Worm (Caenorhabditis elegans) whole organism, young adult: ENCODE measurements around the gene ceh-88.

ENCODE experiments used
- B0035.1 ChIP-seq: sonication (generic microtip); optimal IDR thresholded peaks from 2 replicates; lab custom pipeline; 2016; ENCODE audit warnings: missing genetic modification characterization, mild to moderate bottlenecking, missing compliant biosample characterization, missing genotype, missing genetic modification reagents
- C06A6.2 ChIP-seq: fragments of 200-800 bp; sonication (Bioruptor generic); conservative IDR thresholded peaks from 2 replicates; pipeline ENCODE4 v1.3.6; 2022; ENCODE audit warnings: missing genetic modification characterization, missing compliant biosample characterization
- C17E4.6 ChIP-seq: fragments of 200-800 bp; sonication (Bioruptor generic); IDR thresholded peaks from 2 replicates; pipeline ENCODE4 v1.3.6; 2022; ENCODE audit warnings: missing genetic modification reagents, missing genetic modification characterization, missing compliant biosample characterization
- F23B12.7 ChIP-seq: sonication (generic microtip); optimal IDR thresholded peaks from 2 replicates; lab custom pipeline; 2017; ENCODE audit warnings: missing genetic modification characterization, mild to moderate bottlenecking, missing compliant biosample characterization, antibody characterized with exemption, moderate library complexity; ENCODE audit not compliant: insufficient read depth
- F33H1.4 ChIP-seq: fragments of 200-800 bp; sonication (Bioruptor generic); IDR thresholded peaks from 2 replicates; pipeline ENCODE4 v1.3.6; 2022; ENCODE audit warnings: missing genetic modification reagents, missing genetic modification characterization, missing compliant biosample characterization
- F55B11.4 ChIP-seq: sonication (generic microtip); optimal IDR thresholded peaks from 2 replicates; lab custom pipeline; 2016; ENCODE audit warnings: missing compliant biosample characterization, missing genetic modification characterization, borderline replicate concordance; ENCODE audit not compliant: insufficient read depth
- T07F8.4 ChIP-seq: sonication (generic microtip); optimal IDR thresholded peaks from 2 replicates; lab custom pipeline; 2016; ENCODE audit warnings: mild to moderate bottlenecking, missing genetic modification characterization, moderate library complexity, missing compliant biosample characterization
- Y53F4B.3 ChIP-seq: fragments of 200-800 bp; sonication (Bioruptor generic); IDR thresholded peaks from 2 replicates; pipeline ENCODE4 v1.3.6; 2022; ENCODE audit warnings: missing genetic modification reagents, missing genetic modification characterization, missing compliant biosample characterization
- Y53G8AR.9 ChIP-seq: fragments of 200-800 bp; sonication (Bioruptor generic); conservative IDR thresholded peaks from 2 replicates; pipeline ENCODE4 v1.3.6; 2022; ENCODE audit warnings: missing genetic modification reagents, missing genetic modification characterization, missing compliant biosample characterization
- Y79H2A.3 ChIP-seq: fragments of 200-800 bp; sonication (Bioruptor generic); conservative IDR thresholded peaks from 2 replicates; pipeline ENCODE4 v1.3.6; 2022; ENCODE audit warnings: missing genetic modification reagents, missing genetic modification characterization, missing compliant biosample characterization
- Y95B8A.8 ChIP-seq: fragments of 200-800 bp; sonication (Bioruptor generic); IDR thresholded peaks from 2 replicates; pipeline ENCODE4 v1.3.6; 2022; ENCODE audit warnings: missing genetic modification reagents, missing genetic modification characterization, missing compliant biosample characterization
- ZK185.1 ChIP-seq: sonication (generic microtip); optimal IDR thresholded peaks from 2 replicates; lab custom pipeline; 2016; ENCODE audit warnings: mild to moderate bottlenecking, missing genetic modification characterization, missing compliant biosample characterization; ENCODE audit not compliant: poor library complexity, severe bottlenecking
- aptf-3 ChIP-seq: fragments of 200-800 bp; sonication (Bioruptor generic); IDR thresholded peaks from 2 replicates; pipeline ENCODE4 v1.3.6; 2022; ENCODE audit warnings: missing genetic modification characterization, missing compliant biosample characterization
- athp-1 ChIP-seq: sonication (generic microtip); optimal IDR thresholded peaks from 2 replicates; lab custom pipeline; 2017; ENCODE audit warnings: mild to moderate bottlenecking, missing genetic modification characterization, missing compliant biosample characterization
- attf-3 ChIP-seq: fragments of 200-800 bp; sonication (Bioruptor generic); conservative IDR thresholded peaks from 2 replicates; pipeline ENCODE4 v1.3.6; 2022; ENCODE audit warnings: missing genetic modification reagents, missing genetic modification characterization, missing compliant biosample characterization
- attf-5 ChIP-seq: fragments of 200-800 bp; sonication (Bioruptor generic); optimal IDR thresholded peaks from 2 replicates; lab custom pipeline; 2018; ENCODE audit warnings: mild to moderate bottlenecking, missing genetic modification characterization, missing compliant biosample characterization
- ceh-79 ChIP-seq: sonication (generic microtip); optimal IDR thresholded peaks from 2 replicates; lab custom pipeline; 2017; ENCODE audit warnings: mild to moderate bottlenecking, missing genetic modification characterization, missing compliant biosample characterization
- ceh-91 ChIP-seq: fragments of 200-800 bp; sonication (Bioruptor generic); IDR thresholded peaks from 2 replicates; pipeline ENCODE4 v1.3.6; 2022; ENCODE audit warnings: missing genetic modification reagents, missing genetic modification characterization, missing compliant biosample characterization
- egrh-3 ChIP-seq: fragments of 200-800 bp; sonication (Bioruptor generic); IDR thresholded peaks from 2 replicates; pipeline ENCODE4 v1.3.6; 2022; ENCODE audit warnings: missing genetic modification reagents, missing genetic modification characterization, missing compliant biosample characterization
- ets-4 ChIP-seq: fragments of 200-800 bp; sonication (Bioruptor generic); optimal IDR thresholded peaks from 2 replicates; lab custom pipeline; 2018; ENCODE audit warnings: mild to moderate bottlenecking, missing genetic modification characterization, missing compliant biosample characterization
- fkh-3 ChIP-seq: sonication (generic microtip); optimal IDR thresholded peaks from 2 replicates; lab custom pipeline; 2016; ENCODE audit warnings: mild to moderate bottlenecking, missing genetic modification characterization, missing compliant biosample characterization
- him-1 ChIP-seq: sonication (generic microtip); optimal IDR thresholded peaks from 2 replicates; lab custom pipeline; 2016; ENCODE audit warnings: missing genotype, missing genetic modification reagents, missing genetic modification characterization, missing compliant biosample characterization
- hmg-1.2 ChIP-seq: fragments of 200-800 bp; sonication (Bioruptor generic); IDR thresholded peaks from 2 replicates; pipeline ENCODE4 v1.3.6; 2022; ENCODE audit warnings: missing genetic modification reagents, missing genetic modification characterization, missing compliant biosample characterization
- lag-1 ChIP-seq: fragments of 200-800 bp; sonication (Bioruptor generic); IDR thresholded peaks from 2 replicates; pipeline ENCODE4 v1.3.6; 2022; ENCODE audit warnings: missing genetic modification reagents, missing genetic modification characterization, missing compliant biosample characterization
- let-526 ChIP-seq: fragments of 200-800 bp; sonication (Bioruptor generic); IDR thresholded peaks from 2 replicates; pipeline ENCODE4 v1.3.6; 2022; ENCODE audit warnings: missing genetic modification reagents, missing genetic modification characterization, missing compliant biosample characterization
- lir-1 ChIP-seq: fragments of 200-800 bp; sonication (Bioruptor generic); conservative IDR thresholded peaks from 2 replicates; pipeline ENCODE4 v1.3.6; 2022; ENCODE audit warnings: missing genetic modification reagents, missing genetic modification characterization, missing compliant biosample characterization
- lsl-1 ChIP-seq: fragments of 200-800 bp; sonication (Bioruptor generic); optimal IDR thresholded peaks from 2 replicates; lab custom pipeline; 2018; ENCODE audit warnings: mild to moderate bottlenecking, missing genetic modification characterization, moderate library complexity, missing compliant biosample characterization
- madf-6 ChIP-seq: fragments of 200-800 bp; sonication (Bioruptor generic); IDR thresholded peaks from 2 replicates; pipeline ENCODE4 v1.3.6; 2022; ENCODE audit warnings: missing genetic modification reagents, missing genetic modification characterization, missing compliant biosample characterization
- madf-8 ChIP-seq: fragments of 200-800 bp; sonication (Bioruptor generic); conservative IDR thresholded peaks from 2 replicates; pipeline ENCODE4 v1.3.6; 2022; ENCODE audit warnings: missing genetic modification reagents, missing genetic modification characterization, missing compliant biosample characterization
- mes-4 ChIP-seq: sonication (generic microtip); optimal IDR thresholded peaks from 2 replicates; lab custom pipeline; 2016; ENCODE audit warnings: missing genotype, missing genetic modification characterization, missing compliant biosample characterization
- mxl-1 ChIP-seq: sonication (generic microtip); optimal IDR thresholded peaks from 2 replicates; lab custom pipeline; 2016; ENCODE audit warnings: missing genetic modification characterization, missing compliant biosample characterization
- nhr-120 ChIP-seq: fragments of 200-800 bp; sonication (Bioruptor generic); IDR thresholded peaks from 2 replicates; pipeline ENCODE4 v1.3.6; 2022; ENCODE audit warnings: missing genetic modification characterization, missing compliant biosample characterization
- nhr-80 ChIP-seq: sonication (generic microtip); optimal IDR thresholded peaks from 2 replicates; lab custom pipeline; 2016; ENCODE audit warnings: missing genetic modification characterization, missing compliant biosample characterization
- nhr-90 ChIP-seq: sonication (generic microtip); optimal IDR thresholded peaks from 2 replicates; lab custom pipeline; 2016; ENCODE audit warnings: missing genotype, mild to moderate bottlenecking, missing genetic modification characterization, missing compliant biosample characterization
- pha-4 ChIP-seq: fragments of 150-350 bp; sonication (generic microtip); optimal IDR thresholded peaks from 2 replicates; lab custom pipeline; 2014; ENCODE audit warnings: missing biosample characterization, missing genetic modification reagents, missing genetic modification characterization
- rpc-1 ChIP-seq, 2 experiments: fragments of 150-350 bp in 1 of 2; sonication (generic microtip) in 1 of 2; optimal IDR thresholded peaks; 2 replicates each; lab custom pipeline; 2014 to 2018; ENCODE audit warnings: missing biosample characterization in 1 of 2, missing genetic modification characterization in 1 of 2, missing genetic modification reagents in 1 of 2, missing genotype in 1 of 2
- tlf-1 ChIP-seq: fragments of 200-800 bp; sonication (Bioruptor generic); optimal IDR thresholded peaks from 2 replicates; lab custom pipeline; 2018; ENCODE audit warnings: mild to moderate bottlenecking, missing genetic modification characterization, missing compliant biosample characterization
- unc-130 ChIP-seq: sonication (generic microtip); optimal IDR thresholded peaks from 2 replicates; lab custom pipeline; 2016; ENCODE audit warnings: missing genetic modification reagents, missing genetic modification characterization, missing compliant biosample characterization
- xnd-1 ChIP-seq: sonication (generic microtip); optimal IDR thresholded peaks from 2 replicates; lab custom pipeline; 2016; ENCODE audit warnings: missing genotype, missing genetic modification reagents, missing genetic modification characterization, missing compliant biosample characterization
- zim-3 ChIP-seq: sonication (generic microtip); optimal IDR thresholded peaks from 2 replicates; lab custom pipeline; 2017; ENCODE audit warnings: mild to moderate bottlenecking, missing genetic modification characterization, moderate library complexity, missing compliant biosample characterization
- ztf-3 ChIP-seq: fragments of 200-800 bp; sonication (Bioruptor generic); optimal IDR thresholded peaks from 2 replicates; lab custom pipeline; 2018; ENCODE audit warnings: mild to moderate bottlenecking, missing genetic modification characterization, missing compliant biosample characterization
- ztf-6 ChIP-seq: fragments of 200-800 bp; sonication (Bioruptor generic); IDR thresholded peaks from 2 replicates; pipeline ENCODE4 v1.3.6; 2022; ENCODE audit warnings: missing genetic modification reagents, missing genetic modification characterization, missing compliant biosample characterization

ceh-88 gene

ce11 chrIV:17338920-17339510 lies 10.0 kb downstream of the ceh-88 start, which contains the start of gene C49C3.10:
C49C3.10 (minus strand) TSS chrIV:17338970.
- TF ChIP-seq mxl-1 (tag; lab: Kevin White, UChicago): no peak
- TF ChIP-seq nhr-80 (tag; lab: Kevin White, UChicago): peak; percentile 60
- no peak for TF ChIP-seq T07F8.4
- no peak for TF ChIP-seq aptf-3
- TF ChIP-seq Y95B8A.8 (GFP tag; lab: Robert Waterston, UW): no peak
- no peak for TF ChIP-seq pha-4
- no peak for TF ChIP-seq Y53G8AR.9 (GFP tag; lab: Robert Waterston, UW)

ce11 chrIV:17341033-17341432 lies 12.0 kb downstream of the ceh-88 start:
- TF ChIP-seq attf-3 (GFP tag; lab: Robert Waterston, UW) (no peak), lag-1 (GFP tag; lab: Robert Waterston, UW) (no peak), let-526 (GFP tag; lab: Robert Waterston, UW) (no peak), Y53F4B.3 (no peak), athp-1 (tag; lab: Kevin White, UChicago) (no peak), rpc-1 (optimal IDR thresholded peaks at IDR 0.05; lab: Kevin White, UChicago) (no peak), rpc-1 (tag; optimal IDR thresholded peaks at IDR 0.05; lab: Kevin White, UChicago) (no peak), madf-8 (GFP tag; lab: Robert Waterston, UW) (no peak), hmg-1.2 (GFP tag; lab: Robert Waterston, UW) (no peak), lsl-1 (GFP tag; lab: Kevin White, UChicago) (no peak), F33H1.4 (GFP tag; lab: Robert Waterston, UW) (no peak)

- TF ChIP-seq tlf-1: no peak
- no peak for TF ChIP-seq Y79H2A.3 (GFP tag; lab: Robert Waterston, UW)
- TF ChIP-seq ets-4 (GFP tag; lab: Kevin White, UChicago): peak; percentile 20
- no peak for TF ChIP-seq mes-4
- TF ChIP-seq nhr-120: no peak
- no peak for TF ChIP-seq ZK185.1
- TF ChIP-seq madf-8 (GFP tag; lab: Robert Waterston, UW): no peak
- peak; percentile 80 for TF ChIP-seq nhr-80 (tag; lab: Kevin White, UChicago)
- no peak for TF ChIP-seq hmg-1.2 (GFP tag; lab: Robert Waterston, UW)
Observed at ce11 chrIV:17342179-17342578, 13.2 kb downstream of the ceh-88 start, which contains the start of gene C49C3.9. C49C3.9 (minus strand) TSS chrIV:17342314.

ce11 chrIV:17342667-17343066 lies 13.7 kb downstream of the ceh-88 start, which contains the start of gene C49C3.21:
C49C3.21 (plus strand) TSS chrIV:17342967.
- TF ChIP-seq ztf-6 (GFP tag; lab: Robert Waterston, UW) (no peak), mes-4 (no peak), xnd-1 (no peak), C17E4.6 (GFP tag; lab: Robert Waterston, UW) (no peak), ztf-3 (GFP tag; lab: Kevin White, UChicago) (no peak), B0035.1 (tag; lab: Kevin White, UChicago) (no peak), C06A6.2 (GFP tag; lab: Robert Waterston, UW) (no peak)

ce11 chrIV:17343482-17343881 lies 14.5 kb downstream of the ceh-88 start, which contains the start of gene C49C3.11:
C49C3.11 (plus strand) TSS chrIV:17343782.
- no peak for TF ChIP-seq nhr-90 (tag; lab: Kevin White, UChicago)
- TF ChIP-seq him-1: no peak
- TF ChIP-seq lir-1 (GFP tag; lab: Robert Waterston, UW): no peak
- no peak for TF ChIP-seq rpc-1 (optimal IDR thresholded peaks at IDR 0.05; lab: Kevin White, UChicago)
- no peak for TF ChIP-seq rpc-1 (tag; optimal IDR thresholded peaks at IDR 0.05; lab: Kevin White, UChicago)
- TF ChIP-seq F23B12.7: no peak
- TF ChIP-seq egrh-3 (GFP tag; lab: Robert Waterston, UW): no peak
- no peak for TF ChIP-seq zim-3
- no peak for TF ChIP-seq lag-1 (GFP tag; lab: Robert Waterston, UW)
- no peak for TF ChIP-seq ceh-79 (tag; lab: Kevin White, UChicago)
- TF ChIP-seq attf-5 (GFP tag; lab: Kevin White, UChicago): no peak
- TF ChIP-seq pha-4: no peak
- TF ChIP-seq fkh-3 (tag; lab: Kevin White, UChicago): no peak
- TF ChIP-seq unc-130 (GFP tag; lab: Kevin White, UChicago): no peak
- no peak for TF ChIP-seq ceh-91 (GFP tag; lab: Robert Waterston, UW)
- no peak for TF ChIP-seq madf-6 (GFP tag; lab: Robert Waterston, UW)
- TF ChIP-seq ets-4 (GFP tag; lab: Kevin White, UChicago): no peak
- no peak for TF ChIP-seq F55B11.4
